Worm (Caenorhabditis elegans): ENCODE results near the gene Y75B8A.19.
A peak's percentile ranks its signal among the peaks of the same experiment; 100 is the strongest.

DNA sequence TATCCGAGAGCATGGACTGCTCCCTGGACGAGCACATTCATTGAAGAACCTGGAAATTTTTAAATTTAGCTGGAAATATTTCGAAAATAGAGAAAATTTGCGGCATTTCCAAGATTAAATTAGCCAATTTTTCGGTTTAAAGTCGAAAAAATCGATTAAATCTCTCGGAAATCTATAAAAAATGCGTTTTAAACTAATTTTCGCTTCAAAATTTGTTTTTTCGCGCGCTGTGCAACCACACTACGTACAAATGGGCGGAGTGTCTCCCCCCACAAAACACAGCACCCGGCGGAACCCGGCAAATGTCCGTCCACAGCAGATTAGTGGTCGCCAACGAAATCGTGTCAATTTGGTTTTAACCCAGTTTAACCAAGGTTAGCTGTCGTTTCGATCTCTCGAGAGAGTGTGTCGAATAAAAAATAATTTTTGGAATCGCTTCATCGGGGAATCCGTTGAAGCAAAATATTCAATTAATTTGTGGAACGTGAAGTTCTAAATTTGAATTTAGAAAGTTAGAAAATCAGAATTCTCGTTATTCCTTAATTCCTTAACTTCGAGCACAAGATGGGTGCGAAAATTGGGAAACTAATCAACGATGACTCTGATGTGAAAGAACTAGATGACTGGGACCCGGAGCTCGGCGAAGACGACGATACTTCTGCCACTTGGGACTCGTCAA lies 23.8 kb downstream of the Y75B8A.19 start, which contains the start of the genes tim-1 and Y75B8A.23:
- TF ChIP-seq ets-7 (tag; optimal IDR thresholded peaks at IDR 0.05), result no peak
- TF ChIP-seq sea-1 (GFP tag; conservative IDR thresholded peaks at IDR 0.05), result peak; percentile 59
- TF ChIP-seq aly-1 (tag; optimal IDR thresholded peaks at IDR 0.05), result peak; percentile 48
- no peak for TF ChIP-seq scrt-1 (GFP tag; IDR thresholded peaks at IDR 0.05)
- TF ChIP-seq ama-1 (optimal IDR thresholded peaks at IDR 0.05), result peak; percentile 97
- TF ChIP-seq ceh-36 (tag; optimal IDR thresholded peaks at IDR 0.05), result peak; percentile 74

All from whole organism, early embryonic.